Fruit fly (Drosophila melanogaster) whole organism, embryonic: ENCODE measurements around the gene CalpB.

Experiments
- Adf1 ChIP-seq: fragments of 200-800 bp; sonication (Bioruptor generic); IDR thresholded peaks from 2 replicates; pipeline ENCODE4 v1.3.6; 2022; ENCODE audit warnings: missing biosample characterization, missing genetic modification characterization
- Atf3 ChIP-seq: fragments of 200-800 bp; sonication (Bioruptor generic); optimal IDR thresholded peaks from 3 replicates; lab custom pipeline; 2016; ENCODE audit warnings: missing biosample characterization, missing genetic modification characterization
- B-H1 ChIP-seq: fragments of 200-800 bp; sonication (Bioruptor generic); IDR thresholded peaks from 3 replicates; pipeline ENCODE4 v1.3.6; 2022; ENCODE audit warnings: missing biosample characterization, missing genetic modification characterization
- C15 ChIP-seq: fragments of 200-800 bp; sonication (Bioruptor generic); IDR thresholded peaks from 3 replicates; pipeline ENCODE4 v1.3.6; 2022; ENCODE audit warnings: missing biosample characterization, missing genetic modification characterization
- CG10147 ChIP-seq: fragments of 200-800 bp; sonication (Bioruptor generic); optimal IDR thresholded peaks from 2 replicates; lab custom pipeline; 2019; ENCODE audit warnings: missing biosample characterization, mild to moderate bottlenecking, missing genetic modification characterization, moderate library complexity
- CG10462 ChIP-seq: fragments of 200-800 bp; sonication (Bioruptor generic); optimal IDR thresholded peaks from 2 replicates; lab custom pipeline; 2016; ENCODE audit warnings: missing biosample characterization, missing genetic modification characterization
- CG12219 ChIP-seq: fragments of 200-800 bp; sonication (Bioruptor generic); optimal IDR thresholded peaks from 3 replicates; lab custom pipeline; 2018; ENCODE audit warnings: missing biosample characterization, mild to moderate bottlenecking, missing genetic modification characterization
- CG12391 ChIP-seq: fragments of 200-800 bp; sonication (Bioruptor generic); optimal IDR thresholded peaks from 3 replicates; lab custom pipeline; 2018; ENCODE audit warnings: missing biosample characterization, mild to moderate bottlenecking, missing genetic modification characterization, moderate library complexity
- CG13123 ChIP-seq: fragments of 200-800 bp; sonication (Bioruptor generic); optimal IDR thresholded peaks from 2 replicates; lab custom pipeline; 2016; ENCODE audit warnings: missing biosample characterization, missing genetic modification characterization
- CG13296 ChIP-seq: fragments of 200-800 bp; sonication (Bioruptor generic); optimal IDR thresholded peaks from 3 replicates; lab custom pipeline; 2018; ENCODE audit warnings: missing biosample characterization, mild to moderate bottlenecking, missing genetic modification characterization
- CG14014 ChIP-seq: fragments of 200-800 bp; sonication (Bioruptor generic); IDR thresholded peaks from 2 replicates; pipeline ENCODE4 v1.3.6; 2022; ENCODE audit warnings: missing biosample characterization, missing genetic modification characterization
- CG15514 ChIP-seq: fragments of 200-800 bp; sonication (Bioruptor generic); optimal IDR thresholded peaks from 3 replicates; lab custom pipeline; 2017; ENCODE audit warnings: missing biosample characterization, missing genetic modification characterization, mild to moderate bottlenecking, moderate library complexity, missing genetic modification reagents
- CG15696 ChIP-seq: fragments of 200-800 bp; sonication (Bioruptor generic); optimal IDR thresholded peaks from 2 replicates; lab custom pipeline; 2019; ENCODE audit warnings: missing biosample characterization, mild to moderate bottlenecking, missing genetic modification characterization, moderate library complexity
- CG18764 ChIP-seq: fragments of 200-800 bp; sonication (Bioruptor generic); optimal IDR thresholded peaks from 3 replicates; lab custom pipeline; 2016; ENCODE audit warnings: missing biosample characterization, missing genetic modification characterization
- CG2129 ChIP-seq: fragments of 200-800 bp; sonication (Bioruptor generic); IDR thresholded peaks from 2 replicates; pipeline ENCODE4 v1.3.6; 2022; ENCODE audit warnings: missing biosample characterization, missing genetic modification characterization; ENCODE audit not compliant: partially characterized antibody
- CG30431 ChIP-seq: fragments of 200-800 bp; sonication (Bioruptor generic); optimal IDR thresholded peaks from 2 replicates; lab custom pipeline; 2017; ENCODE audit warnings: missing biosample characterization, missing genetic modification characterization
- CG32772 ChIP-seq: fragments of 200-800 bp; sonication (Bioruptor generic); IDR thresholded peaks from 2 replicates; pipeline ENCODE4 v1.3.6; 2022; ENCODE audit warnings: missing biosample characterization, missing genetic modification characterization
- CG34224 ChIP-seq: fragments of 200-800 bp; sonication (Bioruptor generic); IDR thresholded peaks from 3 replicates; pipeline ENCODE4 v1.3.6; 2022; ENCODE audit warnings: missing biosample characterization, missing genetic modification characterization; ENCODE audit not compliant: partially characterized antibody
- CG4730 ChIP-seq: fragments of 200-800 bp; sonication (Bioruptor generic); IDR thresholded peaks from 2 replicates; pipeline ENCODE4 v1.3.6; 2022; ENCODE audit warnings: missing biosample characterization, missing genetic modification characterization
- CG8765 ChIP-seq: fragments of 200-800 bp; sonication (Bioruptor generic); IDR thresholded peaks from 2 replicates; pipeline ENCODE4 v1.3.6; 2022; ENCODE audit warnings: missing biosample characterization, missing genetic modification characterization
- CG9215 ChIP-seq: fragments of 200-800 bp; sonication (Bioruptor generic); IDR thresholded peaks from 2 replicates; pipeline ENCODE4 v1.3.6; 2022; ENCODE audit warnings: missing biosample characterization, missing genetic modification characterization
- D19A ChIP-seq: fragments of 200-800 bp; optimal IDR thresholded peaks from 3 replicates; lab custom pipeline; 2019; ENCODE audit warnings: missing biosample characterization, mild to moderate bottlenecking, missing genetic modification characterization, moderate library complexity
- Elba2 ChIP-seq: fragments of 200-800 bp; sonication (Bioruptor generic); optimal IDR thresholded peaks from 3 replicates; lab custom pipeline; 2016; ENCODE audit warnings: missing biosample characterization, missing genetic modification characterization
- Ets65A ChIP-seq: fragments of 200-800 bp; sonication (Bioruptor generic); peaks from one replicate; lab custom pipeline; 2016; ENCODE audit warnings: missing biosample characterization, missing genetic modification characterization
- GATAe ChIP-seq: fragments of 200-800 bp; sonication (Bioruptor generic); conservative IDR thresholded peaks from 2 replicates; pipeline ENCODE4 v1.3.6; 2022; ENCODE audit warnings: missing biosample characterization, missing genetic modification characterization
- H15 ChIP-seq: fragments of 200-800 bp; sonication (Bioruptor generic); IDR thresholded peaks from 3 replicates; pipeline ENCODE4 v1.3.6; 2022; ENCODE audit warnings: missing biosample characterization, missing genetic modification characterization
- Hand ChIP-seq: fragments of 200-800 bp; sonication (Bioruptor generic); optimal IDR thresholded peaks from 2 replicates; lab custom pipeline; 2017; ENCODE audit warnings: mild to moderate bottlenecking, missing biosample characterization, missing genetic modification reagents, missing genetic modification characterization
- Kr ChIP-seq: fragments of 200-800 bp; sonication (Bioruptor generic); optimal IDR thresholded peaks from 2 replicates; lab custom pipeline; 2017; ENCODE audit warnings: missing biosample characterization, mild to moderate bottlenecking, missing genetic modification characterization
- MTF-1 ChIP-seq: fragments of 200-800 bp; sonication (Bioruptor generic); optimal IDR thresholded peaks from 2 replicates; lab custom pipeline; 2018; ENCODE audit warnings: missing biosample characterization, mild to moderate bottlenecking, missing genetic modification characterization, borderline replicate concordance
- Max ChIP-seq: fragments of 200-800 bp; sonication (Bioruptor generic); optimal IDR thresholded peaks from 2 replicates; lab custom pipeline; 2016; ENCODE audit warnings: missing biosample characterization, mild to moderate bottlenecking, missing genetic modification characterization
- Meics ChIP-seq: fragments of 200-800 bp; sonication (Bioruptor generic); optimal IDR thresholded peaks from 2 replicates; lab custom pipeline; 2017; ENCODE audit warnings: missing biosample characterization, mild to moderate bottlenecking, missing genetic modification characterization
- Mrtf ChIP-seq: fragments of 200-800 bp; sonication (Bioruptor generic); IDR thresholded peaks from 3 replicates; pipeline ENCODE4 v1.3.6; 2022; ENCODE audit warnings: missing biosample characterization, missing genetic modification characterization
- Ravus ChIP-seq: fragments of 200-800 bp; sonication (Bioruptor generic); IDR thresholded peaks from 2 replicates; pipeline ENCODE4 v1.3.6; 2022; ENCODE audit warnings: missing biosample characterization, missing genetic modification characterization
- Stat92E ChIP-seq, 3 experiments: fragments of >200 bp in 2 of 3; fragments of 200-800 bp in 1 of 3; sonication (Bioruptor generic) in 1 of 3; optimal IDR thresholded peaks; 2 replicates each; lab custom pipeline; 2017 to 2019; ENCODE audit warnings: missing biosample characterization in 3 of 3, missing genetic modification characterization in 3 of 3, mild to moderate bottlenecking in 1 of 3, moderate library complexity in 1 of 3
- Tbp ChIP-seq: fragments of >200 bp; optimal IDR thresholded peaks from 2 replicates; lab custom pipeline; 2018; ENCODE audit warnings: missing biosample characterization, missing genetic modification characterization
- ap ChIP-seq: fragments of 200-800 bp; sonication (Bioruptor generic); IDR thresholded peaks from 2 replicates; pipeline ENCODE4 v1.3.6; 2022; ENCODE audit warnings: missing biosample characterization, missing genetic modification characterization
- bcd ChIP-seq: fragments of 200-800 bp; sonication (Bioruptor generic); optimal IDR thresholded peaks from 2 replicates; lab custom pipeline; 2017; ENCODE audit warnings: missing biosample characterization, mild to moderate bottlenecking, missing genetic modification characterization
- br ChIP-seq: fragments of >200 bp; optimal IDR thresholded peaks from 2 replicates; lab custom pipeline; 2017
- cad ChIP-seq: fragments of >200 bp; optimal IDR thresholded peaks from 2 replicates; lab custom pipeline; 2017; ENCODE audit warnings: missing biosample characterization, missing genetic modification characterization
- ci ChIP-seq: fragments of 200-800 bp; sonication (Bioruptor generic); IDR thresholded peaks from 3 replicates; pipeline ENCODE4 v1.3.6; 2022; ENCODE audit warnings: missing biosample characterization, missing genetic modification characterization
- croc ChIP-seq: fragments of 200-800 bp; sonication (Bioruptor generic); conservative IDR thresholded peaks from 3 replicates; pipeline ENCODE4 v1.3.6; 2022; ENCODE audit warnings: missing biosample characterization, missing genetic modification characterization
- crp ChIP-seq, 2 experiments: fragments of 200-800 bp; sonication (Bioruptor generic); optimal IDR thresholded peaks; 2 replicates in 1 of 2; 3 replicates in 1 of 2; lab custom pipeline; 2017; ENCODE audit warnings: missing biosample characterization in 2 of 2, missing genetic modification characterization in 2 of 2, mild to moderate bottlenecking in 1 of 2, moderate library complexity in 1 of 2
- fd102C ChIP-seq: fragments of 200-800 bp; sonication (Bioruptor generic); optimal IDR thresholded peaks from 2 replicates; lab custom pipeline; 2018; ENCODE audit warnings: missing biosample characterization, mild to moderate bottlenecking, missing genetic modification characterization, moderate library complexity
- h ChIP-seq: fragments of >200 bp; optimal IDR thresholded peaks from 2 replicates; lab custom pipeline; 2017
- her ChIP-seq: fragments of 200-800 bp; sonication (Bioruptor generic); optimal IDR thresholded peaks from 2 replicates; lab custom pipeline; 2016; ENCODE audit warnings: missing biosample characterization, missing genetic modification characterization
- lbe ChIP-seq: fragments of 200-800 bp; sonication (Bioruptor generic); optimal IDR thresholded peaks from 2 replicates; lab custom pipeline; 2016; ENCODE audit warnings: missing biosample characterization, mild to moderate bottlenecking, missing genetic modification characterization
- pb ChIP-seq: fragments of 200-800 bp; sonication (Bioruptor generic); optimal IDR thresholded peaks from 3 replicates; lab custom pipeline; 2016; ENCODE audit warnings: missing biosample characterization, missing genetic modification characterization
- pfk ChIP-seq: fragments of 200-800 bp; sonication (Bioruptor generic); optimal IDR thresholded peaks from 2 replicates; lab custom pipeline; 2018; ENCODE audit warnings: missing biosample characterization, mild to moderate bottlenecking, missing genetic modification characterization, moderate library complexity
- pum ChIP-seq: fragments of 200-800 bp; sonication (Bioruptor generic); optimal IDR thresholded peaks from 2 replicates; lab custom pipeline; 2016; ENCODE audit warnings: missing biosample characterization, missing genetic modification characterization
- ranshi ChIP-seq: fragments of 200-800 bp; sonication (Bioruptor generic); IDR thresholded peaks from 2 replicates; pipeline ENCODE4 v1.3.6; 2022; ENCODE audit warnings: missing biosample characterization, missing genetic modification characterization
- sens-2 ChIP-seq: fragments of 200-800 bp; sonication (Bioruptor generic); IDR thresholded peaks from 2 replicates; pipeline ENCODE4 v1.3.6; 2022; ENCODE audit warnings: missing biosample characterization, missing genetic modification characterization
- tap ChIP-seq: fragments of 200-800 bp; optimal IDR thresholded peaks from 3 replicates; lab custom pipeline; 2019; ENCODE audit warnings: missing biosample characterization, mild to moderate bottlenecking, missing genetic modification characterization, moderate library complexity

Gene CalpB

DNA sequence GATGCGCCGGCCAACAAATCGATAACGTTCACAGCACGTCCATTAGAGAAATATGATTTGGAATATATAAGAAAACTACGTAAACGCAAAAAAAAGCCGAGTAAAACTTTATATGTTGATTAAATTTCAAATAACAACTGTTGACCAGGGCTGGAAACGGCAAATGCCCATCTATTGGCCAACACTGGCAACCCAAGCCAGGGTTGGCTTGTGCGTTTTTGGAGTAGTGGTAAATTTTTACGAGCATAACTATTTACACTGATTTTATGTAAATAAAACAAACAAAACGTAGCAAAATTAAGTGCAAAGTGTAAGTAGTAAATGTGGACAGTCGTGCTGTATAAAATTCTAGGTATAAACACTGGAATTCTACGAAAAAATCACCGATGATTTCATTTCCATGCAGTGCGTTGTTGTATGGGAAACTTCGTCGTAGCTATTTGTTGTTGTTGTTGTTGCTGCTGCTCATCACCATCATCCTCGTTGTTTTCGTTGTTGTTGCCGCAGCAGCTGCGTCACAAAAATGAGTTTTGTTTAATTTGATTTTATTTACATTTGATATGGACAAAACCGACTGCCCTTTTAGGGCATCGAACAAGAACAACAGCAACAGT lies 10.6 kb downstream of the CalpB start, which contains the start of gene nudE (continued):
- TF ChIP-seq Adf1 (peak; percentile 50; the same call in 1 of the 2 replicates), CG2129 (no peak), lbe (GFP tag; lab: Kevin White, UChicago) (peak; percentile 26), CG32772 (GFP tag; lab: Robert Waterston, UW) (no peak), CG15514 (GFP tag; lab: Kevin White, UChicago) (no peak), CG12391 (tag; lab: Kevin White, UChicago) (peak; percentile 48), pum (GFP tag; lab: Kevin White, UChicago) (no peak), fd102C (no peak), Meics (GFP tag; lab: Kevin White, UChicago) (no peak), CG10462 (no peak), ap (no peak), CG12219 (GFP tag; lab: Kevin White, UChicago) (no peak), h (lab: Kevin White, UChicago) (no peak), C15 (GFP tag; lab: Robert Waterston, UW) (no peak), Stat92E (GFP tag; optimal IDR thresholded peaks at IDR 0.05; lab: Kevin White, UChicago) (no peak), CG10147 (GFP tag; lab: Kevin White, UChicago) (no peak), crp (GFP tag; optimal IDR thresholded peaks at IDR 0.05; lab: Kevin White, UChicago) (peak in 1 of 2 experiments; percentile 63), ci (GFP tag; lab: Robert Waterston, UW) (no peak), H15 (GFP tag; lab: Robert Waterston, UW) (no peak), Elba2 (GFP tag; lab: Kevin White, UChicago) (no peak), br (lab: Kevin White, UChicago) (no peak), croc (GFP tag; lab: Robert Waterston, UW) (no peak), cad (GFP tag; lab: Kevin White, UChicago) (no peak), Hand (GFP tag; lab: Kevin White, UChicago) (no peak), her (GFP tag; lab: Kevin White, UChicago) (peak; percentile 12), GATAe (GFP tag; lab: Robert Waterston, UW) (no peak), Atf3 (GFP tag; lab: Kevin White, UChicago) (peak; percentile 13), CG9215 (GFP tag; lab: Robert Waterston, UW) (no peak), CG13123 (GFP tag; lab: Kevin White, UChicago) (no peak), Ravus (GFP tag; lab: Robert Waterston, UW) (no peak), Mrtf (no peak), B-H1 (GFP tag; lab: Robert Waterston, UW) (no peak), CG4730 (GFP tag; lab: Robert Waterston, UW) (no peak), Max (GFP tag; lab: Kevin White, UChicago) (peak; percentile 54), Ets65A (GFP tag; lab: Kevin White, UChicago) (peak; percentile 95), MTF-1 (no peak), D19A (tag; lab: Kevin White, UChicago) (no peak), CG15696 (no peak), bcd (peak; percentile 13), CG30431 (no peak), pfk (GFP tag; lab: Kevin White, UChicago) (no peak), Tbp (GFP tag; lab: Kevin White, UChicago) (peak; percentile 22), ranshi (0 out of 2 replicates have a peak, but pooled peaks have one; percentile 35), CG13296 (GFP tag; lab: Kevin White, UChicago) (no peak), CG14014 (GFP tag; lab: Robert Waterston, UW) (no peak), CG34224 (GFP tag; lab: Robert Waterston, UW) (no peak), Kr (GFP tag; lab: Kevin White, UChicago) (no peak), tap (tag; lab: Kevin White, UChicago) (no peak), CG18764 (GFP tag; lab: Kevin White, UChicago) (no peak), CG8765 (GFP tag; lab: Robert Waterston, UW) (no peak), sens-2 (no peak), pb (GFP tag; lab: Kevin White, UChicago) (no peak)
